Fruit fly (Drosophila melanogaster) whole organism, adult: ENCODE results near the gene CG44325.

ENCODE experiments used
- Clk ChIP-seq: fragments of 200-800 bp; sonication (Bioruptor generic); optimal IDR thresholded peaks from 2 replicates; lab custom pipeline; 2017; ENCODE audit warnings: missing biosample characterization, missing genetic modification characterization
- Hr96 ChIP-seq: fragments of 200-800 bp; sonication (Bioruptor generic); optimal IDR thresholded peaks from 2 replicates; lab custom pipeline; 2016; ENCODE audit warnings: missing biosample characterization, missing genetic modification characterization
- bab1 ChIP-seq: fragments of 200-800 bp; sonication (Bioruptor generic); optimal IDR thresholded peaks from 3 replicates; lab custom pipeline; 2019; ENCODE audit warnings: missing biosample characterization, mild to moderate bottlenecking, missing genetic modification characterization, moderate library complexity
- cic ChIP-seq: fragments of 200-800 bp; sonication (Bioruptor generic); optimal IDR thresholded peaks from 2 replicates; lab custom pipeline; 2017; ENCODE audit warnings: missing biosample characterization, mild to moderate bottlenecking, missing genetic modification characterization, moderate library complexity
- kay ChIP-seq: fragments of 200-800 bp; sonication (Bioruptor generic); peaks from one replicate; lab custom pipeline; 2016; ENCODE audit warnings: missing biosample characterization, missing genetic modification characterization, borderline replicate concordance

DNA sequence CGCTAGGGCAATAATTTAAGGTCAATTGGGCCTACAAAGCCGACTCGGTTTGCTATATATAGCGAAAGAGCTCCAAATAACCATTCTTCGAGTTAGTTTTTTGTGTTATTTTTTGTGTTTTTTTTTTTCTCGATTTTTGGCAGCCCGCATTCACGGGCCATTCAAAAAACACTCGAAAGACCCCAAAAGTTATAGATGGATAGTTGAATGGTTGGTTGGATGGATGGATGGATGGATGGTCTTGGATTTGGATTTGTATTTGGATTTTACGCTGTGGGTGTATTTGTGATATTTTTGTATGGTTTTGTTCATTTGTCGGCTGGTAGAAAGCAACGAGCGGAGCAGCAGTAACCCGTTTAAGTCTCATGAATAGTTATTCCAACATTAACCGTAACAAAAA, 14.3 kb downstream of the CG44325 start:
- no peak for TF ChIP-seq cic (GFP tag; lab: Kevin White, UChicago)
- no peak for TF ChIP-seq bab1
- no peak for TF ChIP-seq Hr96 (GFP tag; lab: Kevin White, UChicago)
- TF ChIP-seq kay (GFP tag; lab: Kevin White, UChicago), result no peak
- no peak for TF ChIP-seq Clk (GFP tag; lab: Kevin White, UChicago)
